Fruit fly (Drosophila melanogaster) whole organism: ENCODE data around the gene dgt4.

Experiments
- CG8478 ChIP-seq: fragments of >200 bp; optimal IDR thresholded peaks from 2 replicates; lab custom pipeline; 2018; ENCODE audit warnings: inconsistent platforms
- Dll ChIP-seq: fragments of >200 bp; optimal IDR thresholded peaks from 2 replicates; lab custom pipeline; 2017
- EcR ChIP-seq, 2 experiments: fragments of >200 bp; optimal IDR thresholded peaks; 2 replicates each; lab custom pipeline; 2017; ENCODE audit warnings: missing biosample characterization in 2 of 2, missing genetic modification characterization in 2 of 2, missing genetic modification reagents in 2 of 2
- pan ChIP-seq: fragments of >200 bp; optimal IDR thresholded peaks from 2 replicates; lab custom pipeline; 2017
- psq ChIP-seq: fragments of >200 bp; optimal IDR thresholded peaks from 2 replicates; lab custom pipeline; 2017
- usp ChIP-seq: fragments of >200 bp; optimal IDR thresholded peaks from 2 replicates; lab custom pipeline; 2017; ENCODE audit warnings: missing biosample characterization, missing genetic modification characterization, mixed read lengths

DNA sequence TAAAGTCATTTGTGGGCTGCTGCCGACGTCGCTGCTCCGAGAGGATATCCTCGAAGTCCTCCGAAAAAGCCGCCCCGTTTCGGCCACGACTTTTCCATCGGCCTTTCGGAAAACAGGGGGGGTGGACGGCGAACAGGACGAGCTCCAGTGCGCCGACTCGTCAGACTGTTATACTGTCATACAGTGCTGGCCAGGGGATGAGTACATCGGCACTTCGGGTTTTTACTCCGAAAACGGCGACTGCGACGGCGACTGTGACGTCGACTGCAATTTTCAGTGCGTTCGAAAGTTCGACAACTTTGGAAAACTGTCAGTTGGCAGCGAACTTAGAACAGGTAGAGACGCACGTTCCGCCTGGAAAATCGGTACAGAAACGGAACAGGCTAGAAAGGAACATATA is 38.1 kb upstream of the dgt4 start, which contains the start of gene CG43689:
- TF ChIP-seq usp (GFP tag; lab: Kevin White, UChicago): no peak
- no peak for TF ChIP-seq psq (lab: Kevin White, UChicago)
- TF ChIP-seq pan (lab: Kevin White, UChicago): no peak
- TF ChIP-seq Dll: no peak
- TF ChIP-seq CG8478: no peak
- TF ChIP-seq EcR (GFP tag; optimal IDR thresholded peaks at IDR 0.05; lab: Kevin White, UChicago): no peak
